Worm (Caenorhabditis elegans): Measurements from ENCODE around the gene grdn-1.

- no peak for TF ChIP-seq R02D3.7 (tag; optimal IDR thresholded peaks at IDR 0.05)
- TF ChIP-seq ceh-82 (tag; optimal IDR thresholded peaks at IDR 0.05): no peak
- TF ChIP-seq fkh-10 (GFP tag; optimal IDR thresholded peaks at IDR 0.05): no peak
- TF ChIP-seq ceh-28 (tag; optimal IDR thresholded peaks at IDR 0.05): no peak
- no peak for TF ChIP-seq unc-62 (GFP tag; optimal IDR thresholded peaks at IDR 0.05)
- TF ChIP-seq jun-1 (tag; optimal IDR thresholded peaks at IDR 0.05): no peak
- TF ChIP-seq nfya-1 (tag; optimal IDR thresholded peaks at IDR 0.05; ENCODE audit: insufficient read depth): no peak
- no peak for TF ChIP-seq elt-2 (tag; optimal IDR thresholded peaks at IDR 0.05)
- TF ChIP-seq snpc-4 (tag; optimal IDR thresholded peaks at IDR 0.05): no peak
- no peak for TF ChIP-seq tbx-2 (tag; optimal IDR thresholded peaks at IDR 0.05)
- no peak for TF ChIP-seq unc-39 (tag; optimal IDR thresholded peaks at IDR 0.05)
- no peak for TF ChIP-seq nhr-11 (tag; optimal IDR thresholded peaks at IDR 0.05)
- TF ChIP-seq nhr-237 (tag; optimal IDR thresholded peaks at IDR 0.05): no peak
Measured at ce11 chrV:18589585-18589984, 3.0 kb upstream of the grdn-1 start.

All from whole organism, L3 larva.